Fruit fly (Drosophila melanogaster) ovary, adult (tissue): ENCODE measurements around the gene GluClalpha.

Source experiments
- CG17801 ChIP-seq: fragments of 200-800 bp; optimal IDR thresholded peaks from 2 replicates; lab custom pipeline; 2019; ENCODE audit warnings: missing biosample characterization, mild to moderate bottlenecking, missing genetic modification characterization, moderate library complexity; ENCODE audit not compliant: partially characterized antibody

GluClalpha gene

DNA sequence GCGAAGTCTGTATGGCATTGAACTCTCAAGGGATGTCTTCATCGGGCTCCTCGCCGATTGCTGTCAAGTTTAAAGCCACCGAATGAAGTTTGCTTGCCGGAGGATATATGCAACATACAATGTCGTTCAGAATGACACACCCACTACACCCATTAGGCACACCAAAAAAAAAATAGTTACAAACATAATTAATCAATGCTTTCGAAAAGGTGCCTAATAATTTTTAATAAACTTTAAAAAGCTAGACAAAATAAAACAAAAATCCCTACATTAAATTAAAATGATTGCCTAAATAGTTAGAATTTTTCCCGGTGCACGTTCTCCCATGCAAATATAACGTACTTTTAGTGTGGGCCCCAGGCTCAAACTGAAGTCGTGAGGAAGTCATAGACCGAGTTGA, 82.0 kb downstream of the GluClalpha start:
- no peak for TF ChIP-seq CG17801 (GFP tag; lab: Kevin White, UChicago)

dm6 chr3R:19813217-19813616, 82.7 kb downstream of the GluClalpha start:
- TF ChIP-seq CG17801 (GFP tag; lab: Kevin White, UChicago), result no peak

DNA sequence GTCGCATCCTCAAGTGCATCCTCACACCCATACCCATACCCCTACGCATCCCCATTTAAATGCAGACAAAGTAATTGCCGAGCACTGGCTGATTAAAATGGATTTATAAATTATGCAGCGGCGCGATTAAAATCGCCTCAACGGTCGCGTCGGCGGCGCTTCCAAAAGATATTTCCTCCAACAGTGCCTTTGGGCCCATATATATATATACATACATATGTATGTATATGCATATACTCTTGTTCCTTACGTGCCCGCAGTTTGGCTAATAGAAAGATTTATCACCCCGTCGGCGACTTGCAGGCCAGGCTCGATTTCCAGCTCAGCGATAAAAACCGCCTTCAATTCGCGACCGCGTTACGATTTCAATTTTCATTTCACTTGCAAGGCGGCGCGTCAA, 86.2 kb downstream of the GluClalpha start:
- TF ChIP-seq CG17801 (GFP tag; lab: Kevin White, UChicago), result no peak

dm6 chr3R:19820994-19821393, 90.5 kb downstream of the GluClalpha start:
- no peak for TF ChIP-seq CG17801 (GFP tag; lab: Kevin White, UChicago)

DNA sequence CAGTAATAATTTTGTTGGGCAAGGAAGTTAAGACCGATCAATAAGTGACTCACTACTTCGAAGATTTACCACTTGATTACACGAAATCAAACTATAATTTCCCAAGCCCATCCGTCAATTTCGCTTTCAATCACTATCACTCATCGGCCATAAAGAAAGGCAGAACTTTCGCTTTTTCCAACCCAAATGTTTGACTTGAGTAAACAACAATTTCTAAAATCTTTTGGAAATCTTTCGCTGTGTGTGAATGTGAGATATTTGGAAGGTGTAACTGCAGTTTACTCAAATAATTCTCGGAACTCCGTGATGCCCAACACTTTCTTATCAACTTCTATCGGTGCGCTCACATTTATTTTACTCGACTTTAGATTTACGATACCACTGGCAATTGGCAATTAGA, 91.6 kb downstream of the GluClalpha start:
- TF ChIP-seq CG17801 (GFP tag; lab: Kevin White, UChicago), result no peak

dm6 chr3R:19824480-19824879, 94.0 kb downstream of the GluClalpha start:
- no peak for TF ChIP-seq CG17801 (GFP tag; lab: Kevin White, UChicago)
